Fruit fly (Drosophila melanogaster): ENCODE measurements around the gene e.
A peak's percentile ranks its signal among the peaks of the same experiment; 100 is the strongest.

DNA sequence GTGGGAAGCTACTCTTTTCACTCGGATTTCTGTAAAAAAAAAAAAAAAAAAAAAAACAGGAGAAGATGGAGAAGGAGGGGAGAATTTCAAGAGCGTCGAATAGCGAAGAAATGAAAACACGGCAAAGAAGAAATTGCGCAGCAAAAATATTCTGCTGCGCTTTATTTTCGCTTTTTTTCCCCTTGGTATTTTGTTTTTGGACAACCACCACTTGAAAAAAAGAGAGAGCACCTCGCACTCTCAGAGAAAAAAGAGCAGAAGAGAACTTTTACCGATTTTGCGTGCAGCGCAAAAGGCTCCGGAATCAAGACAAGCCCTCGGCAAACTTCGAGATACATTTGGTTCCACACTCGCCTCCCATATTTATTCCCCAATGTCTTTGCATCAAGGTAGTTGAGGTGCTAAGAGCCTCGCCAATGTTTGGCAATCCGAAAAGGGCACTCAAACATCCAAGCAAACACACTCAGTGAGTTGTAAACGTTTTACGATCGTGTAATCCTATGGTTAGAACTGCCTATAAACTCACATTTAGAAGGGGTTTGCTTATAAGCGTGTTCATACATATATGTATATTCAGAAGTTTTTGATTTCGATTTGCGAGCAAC lies 46.1 kb downstream of the e start:
- TF ChIP-seq Mnt (GFP tag; optimal IDR thresholded peaks at IDR 0.05) (no peak), bab1 (GFP tag; optimal IDR thresholded peaks at IDR 0.05) (no peak), CG33017 (tag; optimal IDR thresholded peaks at IDR 0.05) (no peak), pad (GFP tag; optimal IDR thresholded peaks at IDR 0.05) (peak; percentile 77)
